Fruit fly (Drosophila melanogaster): Measurements from ENCODE around the gene CG15283.

dm6 chr2L:14458187-14458899 lies 7.6 kb upstream of the CG15283 start:
- TF ChIP-seq Sox102F (GFP tag; optimal IDR thresholded peaks at IDR 0.05) (no peak), Lpt (GFP tag; optimal IDR thresholded peaks at IDR 0.05) (peak; percentile 66), Eip93F (GFP tag; optimal IDR thresholded peaks at IDR 0.05) (no peak), CG9139 (GFP tag; optimal IDR thresholded peaks at IDR 0.05) (peak; percentile 20), Sox14 (GFP tag; optimal IDR thresholded peaks at IDR 0.05) (peak; percentile 13), Sox15 (GFP tag; optimal IDR thresholded peaks at IDR 0.05) (no peak), CG4318 (GFP tag; optimal IDR thresholded peaks at IDR 0.05) (peak; percentile 75)

All from whole organism, prepupa.